Fruit fly (Drosophila melanogaster) whole organism, adult: ENCODE data around the gene TTLL1B.

ENCODE experiments used
- CG11617 ChIP-seq: fragments of 200-800 bp; sonication (Bioruptor generic); optimal IDR thresholded peaks from 2 replicates; lab custom pipeline; 2017; ENCODE audit warnings: mild to moderate bottlenecking, missing biosample characterization, missing genetic modification reagents, missing genetic modification characterization
- CG12768 ChIP-seq: fragments of 200-800 bp; sonication (Bioruptor generic); optimal IDR thresholded peaks from 2 replicates; lab custom pipeline; 2017; ENCODE audit warnings: missing biosample characterization, missing genetic modification characterization, mild to moderate bottlenecking, moderate library complexity, missing genetic modification reagents
- CG14711 ChIP-seq: fragments of 200-800 bp; sonication (Bioruptor generic); optimal IDR thresholded peaks from 2 replicates; lab custom pipeline; 2018; ENCODE audit warnings: missing biosample characterization, mild to moderate bottlenecking, missing genetic modification characterization, moderate library complexity
- CG1620 ChIP-seq: fragments of 200-800 bp; sonication (Bioruptor generic); optimal IDR thresholded peaks from 2 replicates; lab custom pipeline; 2016; ENCODE audit warnings: missing biosample characterization, missing genetic modification characterization
- CG33017 ChIP-seq: fragments of 200-800 bp; sonication (Bioruptor generic); optimal IDR thresholded peaks from 2 replicates; lab custom pipeline; 2018; ENCODE audit warnings: missing biosample characterization, mild to moderate bottlenecking, missing genetic modification characterization, moderate library complexity
- CG5204 ChIP-seq: fragments of 200-800 bp; sonication (Bioruptor generic); optimal IDR thresholded peaks from 2 replicates; lab custom pipeline; 2016; ENCODE audit warnings: missing biosample characterization, missing genetic modification characterization
- CG7045 ChIP-seq: fragments of 200-800 bp; sonication (Bioruptor generic); optimal IDR thresholded peaks from 2 replicates; lab custom pipeline; 2017; ENCODE audit warnings: missing biosample characterization, mild to moderate bottlenecking, missing genetic modification characterization
- CG7101 ChIP-seq: fragments of 200-800 bp; sonication (Bioruptor generic); optimal IDR thresholded peaks from 2 replicates; lab custom pipeline; 2018; ENCODE audit warnings: missing biosample characterization, mild to moderate bottlenecking, missing genetic modification characterization, moderate library complexity
- Clk ChIP-seq: fragments of 200-800 bp; sonication (Bioruptor generic); optimal IDR thresholded peaks from 2 replicates; lab custom pipeline; 2017; ENCODE audit warnings: missing biosample characterization, missing genetic modification characterization
- Crg-1 ChIP-seq: fragments of 200-800 bp; sonication (Bioruptor generic); optimal IDR thresholded peaks from 2 replicates; lab custom pipeline; 2016; ENCODE audit warnings: missing biosample characterization, missing genetic modification characterization
- Hr96 ChIP-seq: fragments of 200-800 bp; sonication (Bioruptor generic); optimal IDR thresholded peaks from 2 replicates; lab custom pipeline; 2016; ENCODE audit warnings: missing biosample characterization, missing genetic modification characterization
- Mnt ChIP-seq: fragments of 200-800 bp; sonication (Bioruptor generic); optimal IDR thresholded peaks from 2 replicates; lab custom pipeline; 2016; ENCODE audit warnings: missing biosample characterization, mild to moderate bottlenecking, missing genetic modification characterization
- bab1 ChIP-seq: fragments of 200-800 bp; sonication (Bioruptor generic); optimal IDR thresholded peaks from 3 replicates; lab custom pipeline; 2019; ENCODE audit warnings: missing biosample characterization, mild to moderate bottlenecking, missing genetic modification characterization, moderate library complexity
- cic ChIP-seq: fragments of 200-800 bp; sonication (Bioruptor generic); optimal IDR thresholded peaks from 2 replicates; lab custom pipeline; 2017; ENCODE audit warnings: missing biosample characterization, mild to moderate bottlenecking, missing genetic modification characterization, moderate library complexity
- cnc ChIP-seq, 2 experiments: fragments of >200 bp; optimal IDR thresholded peaks; 2 replicates each; lab custom pipeline; 2017
- kay ChIP-seq: fragments of 200-800 bp; sonication (Bioruptor generic); peaks from one replicate; lab custom pipeline; 2016; ENCODE audit warnings: missing biosample characterization, missing genetic modification characterization, borderline replicate concordance
- ovo ChIP-seq: fragments of 200-800 bp; sonication (Bioruptor generic); optimal IDR thresholded peaks from 2 replicates; lab custom pipeline; 2016; ENCODE audit warnings: missing biosample characterization, missing genetic modification characterization
- pad ChIP-seq: fragments of 200-800 bp; sonication (Bioruptor generic); optimal IDR thresholded peaks from 3 replicates; lab custom pipeline; 2017; ENCODE audit warnings: missing biosample characterization, missing genetic modification characterization, mild to moderate bottlenecking, moderate library complexity, missing genetic modification reagents
- tj ChIP-seq: fragments of 200-800 bp; sonication (Bioruptor generic); optimal IDR thresholded peaks from 3 replicates; lab custom pipeline; 2017; ENCODE audit warnings: missing biosample characterization, mild to moderate bottlenecking, missing genetic modification characterization, moderate library complexity
- toe ChIP-seq: fragments of 200-800 bp; sonication (Bioruptor generic); optimal IDR thresholded peaks from 2 replicates; lab custom pipeline; 2016; ENCODE audit warnings: missing biosample characterization, missing genetic modification characterization

Gene TTLL1B

DNA sequence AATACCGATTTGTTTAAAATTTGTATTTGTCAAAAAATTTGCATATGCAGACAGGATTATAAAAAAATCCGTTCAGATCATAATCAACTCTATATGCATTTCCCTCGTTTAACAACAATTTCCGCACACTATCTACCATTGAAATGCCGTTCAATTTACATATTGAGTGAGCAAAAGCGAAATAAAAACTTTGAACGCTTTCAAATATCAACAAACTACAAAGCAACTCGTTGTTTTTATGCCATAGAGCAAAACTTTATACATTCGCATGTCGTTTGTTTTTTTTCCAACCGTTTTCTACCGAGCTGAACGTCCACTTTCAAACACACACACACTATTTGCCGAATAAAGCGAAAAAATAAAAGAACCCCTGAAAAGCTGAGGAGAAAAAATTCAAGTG is at the start of gene TTLL1B:
Gene TTLL1B (plus strand): TSS at position 301 of the 400 bp plus-strand sequence.
- TF ChIP-seq Mnt (GFP tag; lab: Kevin White, UChicago) (no peak), CG12768 (GFP tag; lab: Kevin White, UChicago) (no peak), CG7101 (tag; lab: Kevin White, UChicago) (no peak), CG11617 (GFP tag; lab: Kevin White, UChicago) (no peak), bab1 (no peak), tj (no peak), Crg-1 (GFP tag; lab: Kevin White, UChicago) (no peak), cnc (optimal IDR thresholded peaks at IDR 0.05; lab: Kevin White, UChicago) (no peak), CG7045 (GFP tag; lab: Kevin White, UChicago) (no peak), CG14711 (no peak), CG5204 (GFP tag; lab: Kevin White, UChicago) (no peak), kay (GFP tag; lab: Kevin White, UChicago) (no peak), Hr96 (no peak), cic (GFP tag; lab: Kevin White, UChicago) (no peak), CG33017 (tag; lab: Kevin White, UChicago) (no peak), toe (GFP tag; lab: Kevin White, UChicago) (no peak), Clk (no peak), ovo (GFP tag; lab: Kevin White, UChicago) (no peak)

DNA sequence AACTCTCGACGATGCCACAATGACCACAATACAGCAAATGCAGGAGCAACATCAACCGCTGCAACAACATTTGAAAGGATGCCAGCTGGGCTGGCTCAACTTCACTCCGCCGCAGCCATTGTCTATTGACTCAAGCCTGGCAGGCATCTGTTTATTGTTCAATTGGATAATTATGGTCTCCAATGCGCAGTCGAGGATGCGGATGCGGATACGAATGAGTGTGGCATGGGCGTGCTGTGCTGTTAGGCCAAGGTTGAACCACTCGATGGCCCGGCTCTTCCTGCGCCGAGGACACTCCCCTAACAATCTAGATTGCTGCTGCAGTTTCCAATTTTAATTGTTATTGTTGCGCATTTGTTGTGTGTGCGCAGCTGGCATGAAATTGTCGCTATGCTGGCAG is 48.3 kb upstream of the TTLL1B start:
- TF ChIP-seq CG7101 (tag; lab: Kevin White, UChicago) (no peak), CG12768 (GFP tag; lab: Kevin White, UChicago) (no peak), pad (no peak), Crg-1 (GFP tag; lab: Kevin White, UChicago) (no peak), CG11617 (GFP tag; lab: Kevin White, UChicago) (no peak), kay (GFP tag; lab: Kevin White, UChicago) (no peak), CG14711 (no peak)

DNA sequence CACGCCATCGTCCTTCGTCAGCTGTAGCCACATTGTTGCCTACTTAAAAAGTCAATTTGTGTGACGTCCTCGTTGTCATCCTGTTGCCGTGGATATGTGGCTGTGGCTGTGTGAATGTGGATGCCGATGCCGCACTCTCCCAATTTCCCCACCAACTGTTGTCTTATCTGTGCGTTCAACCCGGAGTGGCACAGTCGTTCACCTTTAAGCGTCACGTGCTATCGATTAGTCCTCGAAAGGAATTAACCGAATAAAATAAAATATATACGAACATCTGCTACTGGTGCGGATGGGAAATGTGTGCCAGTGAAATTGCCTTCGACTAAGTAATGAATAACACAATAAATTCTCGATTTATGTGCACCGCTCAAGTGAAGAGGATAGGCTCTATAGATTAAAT is 45.7 kb upstream of the TTLL1B start:
- TF ChIP-seq CG1620 (GFP tag; lab: Kevin White, UChicago): no peak
- TF ChIP-seq Mnt (GFP tag; lab: Kevin White, UChicago): no peak
- no peak for TF ChIP-seq tj
- TF ChIP-seq CG14711: no peak
- no peak for TF ChIP-seq cic (GFP tag; lab: Kevin White, UChicago)
- TF ChIP-seq CG11617 (GFP tag; lab: Kevin White, UChicago): no peak
- no peak for TF ChIP-seq CG33017 (tag; lab: Kevin White, UChicago)
- no peak for TF ChIP-seq Crg-1 (GFP tag; lab: Kevin White, UChicago)
- no peak for TF ChIP-seq CG5204 (GFP tag; lab: Kevin White, UChicago)
- no peak for TF ChIP-seq CG12768 (GFP tag; lab: Kevin White, UChicago)
- TF ChIP-seq Clk: no peak
- no peak for TF ChIP-seq kay (GFP tag; lab: Kevin White, UChicago)
- no peak for TF ChIP-seq ovo (GFP tag; lab: Kevin White, UChicago)
- no peak for TF ChIP-seq CG7101 (tag; lab: Kevin White, UChicago)
- no peak for TF ChIP-seq Hr96
- TF ChIP-seq CG7045 (GFP tag; lab: Kevin White, UChicago): no peak
- TF ChIP-seq toe (GFP tag; lab: Kevin White, UChicago): no peak

DNA sequence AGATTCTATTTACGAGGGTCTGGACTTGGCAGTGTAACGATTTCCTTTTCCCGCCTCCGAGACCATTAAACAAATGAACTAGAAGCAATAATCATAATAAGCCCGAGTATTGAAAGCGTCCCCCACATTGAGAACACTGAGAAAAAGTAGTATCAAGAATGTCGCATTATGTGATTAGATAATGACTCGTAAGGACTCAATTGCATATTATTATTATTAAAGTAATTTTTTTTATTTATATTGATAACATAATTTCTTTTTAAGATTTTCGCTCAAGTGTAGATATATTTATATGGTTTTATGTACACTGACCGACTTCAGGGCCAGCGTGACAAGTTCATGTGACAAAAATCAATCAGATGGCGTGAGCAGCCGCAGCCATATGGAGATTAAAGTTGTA is 44.6 kb upstream of the TTLL1B start:
- TF ChIP-seq toe (GFP tag; lab: Kevin White, UChicago) (no peak), Crg-1 (GFP tag; lab: Kevin White, UChicago) (no peak), CG7045 (GFP tag; lab: Kevin White, UChicago) (no peak), CG11617 (GFP tag; lab: Kevin White, UChicago) (no peak), Clk (no peak), CG1620 (GFP tag; lab: Kevin White, UChicago) (no peak), cic (GFP tag; lab: Kevin White, UChicago) (no peak), kay (GFP tag; lab: Kevin White, UChicago) (no peak), CG7101 (tag; lab: Kevin White, UChicago) (no peak), Hr96 (no peak), ovo (GFP tag; lab: Kevin White, UChicago) (no peak), CG14711 (no peak), bab1 (no peak), CG33017 (tag; lab: Kevin White, UChicago) (no peak)

DNA sequence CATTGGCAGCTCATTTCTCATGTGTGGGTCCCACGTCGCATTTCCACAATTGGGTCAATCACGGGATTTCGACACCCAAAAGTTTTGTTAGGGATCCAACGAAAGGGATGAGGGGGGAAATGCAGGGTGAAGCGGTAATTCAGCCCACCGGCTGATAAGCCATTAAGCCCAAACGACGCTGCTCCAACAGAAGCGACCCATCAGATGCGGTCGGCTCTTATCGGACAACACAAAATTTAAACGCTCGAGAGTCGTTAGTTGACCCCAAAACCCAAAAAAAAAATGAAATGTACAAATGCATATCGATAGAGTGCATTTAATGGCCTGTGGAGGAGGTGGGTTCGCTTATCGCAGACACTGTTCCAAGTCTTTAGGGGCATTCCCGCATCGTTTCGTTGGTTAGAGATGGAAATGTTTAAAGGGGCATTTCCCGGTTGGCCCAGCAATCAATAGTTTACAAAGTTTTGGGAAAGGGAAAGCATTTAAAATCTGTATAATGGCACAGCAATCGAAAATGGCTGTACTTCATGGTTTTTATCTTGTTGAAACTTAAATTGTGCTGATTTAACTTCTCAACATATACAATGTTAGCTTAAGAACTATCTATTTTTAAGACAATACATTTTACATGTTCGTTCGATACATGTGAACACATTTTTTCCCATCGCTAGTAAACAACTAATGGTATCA is 41.2 kb upstream of the TTLL1B start:
- TF ChIP-seq Crg-1 (GFP tag; lab: Kevin White, UChicago) (no peak), CG11617 (GFP tag; lab: Kevin White, UChicago) (no peak), Hr96 (no peak), CG5204 (GFP tag; lab: Kevin White, UChicago) (no peak), Clk (no peak), pad (no peak), CG1620 (GFP tag; lab: Kevin White, UChicago) (no peak), CG7045 (GFP tag; lab: Kevin White, UChicago) (no peak), cic (GFP tag; lab: Kevin White, UChicago) (no peak), tj (no peak), CG14711 (no peak), CG7101 (tag; lab: Kevin White, UChicago) (no peak), ovo (GFP tag; lab: Kevin White, UChicago) (no peak)

DNA sequence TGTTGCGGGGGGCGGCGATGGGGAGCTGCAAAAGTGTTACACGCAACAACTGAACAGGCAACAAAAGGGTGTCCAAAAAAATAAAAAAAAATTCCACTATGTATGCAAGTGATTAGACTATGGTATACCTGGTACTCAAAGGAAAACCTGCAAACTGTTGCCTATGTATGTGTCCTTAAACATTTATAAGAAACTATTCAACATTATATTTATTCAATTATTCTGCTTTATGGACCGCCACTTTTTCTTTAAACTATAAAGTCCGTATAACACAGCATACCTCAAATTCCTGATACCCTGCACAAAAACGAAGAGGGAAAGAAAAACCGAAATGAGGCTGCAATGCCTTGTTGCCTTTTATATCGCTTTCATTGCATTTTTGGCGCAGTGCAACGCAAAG is 40.4 kb upstream of the TTLL1B start:
- TF ChIP-seq bab1 (no peak), tj (no peak), cnc (optimal IDR thresholded peaks at IDR 0.05; lab: Kevin White, UChicago) (no peak), CG1620 (GFP tag; lab: Kevin White, UChicago) (no peak), Crg-1 (GFP tag; lab: Kevin White, UChicago) (no peak), CG33017 (tag; lab: Kevin White, UChicago) (no peak), toe (GFP tag; lab: Kevin White, UChicago) (no peak), Mnt (GFP tag; lab: Kevin White, UChicago) (no peak), CG7045 (GFP tag; lab: Kevin White, UChicago) (no peak), CG12768 (GFP tag; lab: Kevin White, UChicago) (no peak), CG11617 (GFP tag; lab: Kevin White, UChicago) (no peak), CG7101 (tag; lab: Kevin White, UChicago) (no peak), Hr96 (no peak), pad (no peak)
